Fruit fly (Drosophila melanogaster): ENCODE data around the gene mtrm.

mtrm gene

dm6 chr3L:8385055-8385454, 27.8 kb upstream of the mtrm start (continued):
- TF ChIP-seq ss (GFP tag; optimal IDR thresholded peaks at IDR 0.05) (peak in 1 of 2 experiments; percentile 83), cyc (GFP tag; optimal IDR thresholded peaks at IDR 0.05) (peak; percentile 70), CG11902 (GFP tag; optimal IDR thresholded peaks at IDR 0.05) (peak; percentile 81), Hr4 (GFP tag; optimal IDR thresholded peaks at IDR 0.05) (peak; percentile 81), Smox (GFP tag; optimal IDR thresholded peaks at IDR 0.05) (peak; percentile 68), topi (GFP tag; optimal IDR thresholded peaks at IDR 0.05) (peak; percentile 84), esn (GFP tag; optimal IDR thresholded peaks at IDR 0.05) (peak; percentile 82), CG3032 (tag; optimal IDR thresholded peaks at IDR 0.05) (peak; percentile 79), CG10631 (GFP tag; optimal IDR thresholded peaks at IDR 0.05) (peak; percentile 83), CG32006 (GFP tag; optimal IDR thresholded peaks at IDR 0.05) (peak; percentile 94), fd59A (GFP tag; optimal IDR thresholded peaks at IDR 0.05) (peak; percentile 78), Sox15 (GFP tag; optimal IDR thresholded peaks at IDR 0.05) (peak; percentile 78), CG7368 (GFP tag; optimal IDR thresholded peaks at IDR 0.05) (peak; percentile 78), Eip78C (GFP tag) (peak; percentile 97), CG8632 (GFP tag; optimal IDR thresholded peaks at IDR 0.05) (peak; percentile 83), CG6276 (GFP tag; optimal IDR thresholded peaks at IDR 0.05) (peak; percentile 77), CG10669 (GFP tag; optimal IDR thresholded peaks at IDR 0.05) (peak; percentile 84), Eip93F (GFP tag; optimal IDR thresholded peaks at IDR 0.05) (no peak), Met (GFP tag; optimal IDR thresholded peaks at IDR 0.05) (peak; percentile 77), CG3919 (GFP tag; optimal IDR thresholded peaks at IDR 0.05) (peak; percentile 88), acj6 (GFP tag; optimal IDR thresholded peaks at IDR 0.05) (peak; percentile 86), Ets21C (GFP tag; optimal IDR thresholded peaks at IDR 0.05) (peak; percentile 47), CG11762 (GFP tag; optimal IDR thresholded peaks at IDR 0.05; ENCODE audit: insufficient read depth) (peak; percentile 85)

- TF ChIP-seq lz (GFP tag; optimal IDR thresholded peaks at IDR 0.05), result no peak
- TF ChIP-seq Met (GFP tag; optimal IDR thresholded peaks at IDR 0.05), result no peak
- no peak for TF ChIP-seq CG1621 (tag; optimal IDR thresholded peaks at IDR 0.05)
- TF ChIP-seq achi (GFP tag; optimal IDR thresholded peaks at IDR 0.05), result no peak
- no peak for TF ChIP-seq CG10631 (GFP tag; optimal IDR thresholded peaks at IDR 0.05)
- TF ChIP-seq Lpt (GFP tag; optimal IDR thresholded peaks at IDR 0.05), result no peak
- TF ChIP-seq fkh (GFP tag; optimal IDR thresholded peaks at IDR 0.05), result no peak
- TF ChIP-seq net (GFP tag; optimal IDR thresholded peaks at IDR 0.05), result no peak
- TF ChIP-seq CG3919 (GFP tag; optimal IDR thresholded peaks at IDR 0.05), result no peak
- TF ChIP-seq fd59A (GFP tag; optimal IDR thresholded peaks at IDR 0.05), result no peak
These were observed 21.6 kb upstream of the mtrm start, which contains the start of gene Jon66Ci for dm6 chr3L:8391240-8391639. Gene Jon66Ci (plus strand): TSS chr3L:8391540.

- no peak for TF ChIP-seq CG11762 (GFP tag; optimal IDR thresholded peaks at IDR 0.05; ENCODE audit: insufficient read depth)
- TF ChIP-seq Eip75B (GFP tag; optimal IDR thresholded peaks at IDR 0.05), result no peak
- no peak for TF ChIP-seq fd85E (GFP tag; optimal IDR thresholded peaks at IDR 0.05)
- no peak for TF ChIP-seq fkh (GFP tag; optimal IDR thresholded peaks at IDR 0.05)
- TF ChIP-seq Hr39 (GFP tag; optimal IDR thresholded peaks at IDR 0.05), result no peak
- no peak for TF ChIP-seq CG3919 (GFP tag; optimal IDR thresholded peaks at IDR 0.05)
- no peak for TF ChIP-seq CG10631 (GFP tag; optimal IDR thresholded peaks at IDR 0.05)
- TF ChIP-seq Hr4 (GFP tag; optimal IDR thresholded peaks at IDR 0.05), result no peak
- no peak for TF ChIP-seq spab (GFP tag; optimal IDR thresholded peaks at IDR 0.05)
- no peak for TF ChIP-seq Sox14 (GFP tag; optimal IDR thresholded peaks at IDR 0.05)
- no peak for TF ChIP-seq CG7368 (GFP tag; optimal IDR thresholded peaks at IDR 0.05)
- TF ChIP-seq esn (GFP tag; optimal IDR thresholded peaks at IDR 0.05), result no peak
- TF ChIP-seq CG9139 (GFP tag; optimal IDR thresholded peaks at IDR 0.05), result no peak
- TF ChIP-seq CG6854 (GFP tag; optimal IDR thresholded peaks at IDR 0.05), result no peak
- TF ChIP-seq CG6792 (GFP tag; optimal IDR thresholded peaks at IDR 0.05), result no peak
- TF ChIP-seq CG1621 (tag; optimal IDR thresholded peaks at IDR 0.05), result no peak
- TF ChIP-seq CG4318 (GFP tag; optimal IDR thresholded peaks at IDR 0.05), result no peak
- no peak for TF ChIP-seq salr (GFP tag; optimal IDR thresholded peaks at IDR 0.05)
- TF ChIP-seq CG3032 (tag; optimal IDR thresholded peaks at IDR 0.05), result no peak
- TF ChIP-seq Lpt (GFP tag; optimal IDR thresholded peaks at IDR 0.05), result no peak
These were observed 19.3 kb upstream of the mtrm start, which contains the start of gene Jon66Cii for dm6 chr3L:8393549-8393948. Gene Jon66Cii (minus strand): TSS chr3L:8393649.
